Worm (Caenorhabditis elegans): Measurements from ENCODE around the gene C25F9.8.

DNA sequence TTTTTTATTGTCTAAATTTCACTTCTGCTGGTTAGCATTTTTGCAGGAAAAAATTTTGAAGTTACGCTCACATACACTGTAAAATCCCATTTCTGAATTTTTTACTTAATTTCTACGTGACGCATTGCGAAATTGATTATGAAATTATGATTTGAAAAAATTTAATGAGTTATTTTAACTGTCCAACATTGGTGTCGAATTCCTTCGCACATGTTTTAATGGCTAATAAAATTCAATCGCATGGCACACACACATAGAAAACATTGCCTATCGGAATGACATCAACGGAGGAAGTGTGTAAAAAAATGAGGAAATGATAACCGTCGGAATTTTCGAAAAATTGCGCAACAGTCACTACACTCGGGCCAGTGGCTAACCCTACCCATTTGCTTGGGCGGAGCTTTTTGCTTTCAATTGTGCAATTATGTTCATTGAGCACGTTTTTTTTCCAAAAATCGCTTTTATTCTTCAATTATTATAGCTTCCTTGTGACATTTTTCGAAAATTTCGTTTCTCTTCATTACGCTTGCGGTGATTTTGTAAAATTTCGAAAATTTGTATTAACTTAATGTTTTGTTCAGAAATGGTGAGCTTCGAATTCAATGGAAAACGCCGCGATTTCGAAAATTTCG, 39.1 kb downstream of the C25F9.8 start, which contains the start of gene C25F9.16:
- TF ChIP-seq Y53F4B.3 (GFP tag; IDR thresholded peaks at IDR 0.05) (no peak), bed-1 (GFP tag; IDR thresholded peaks at IDR 0.05) (no peak), ama-1 (optimal IDR thresholded peaks at IDR 0.05) (no peak), ama-1 (GFP tag; optimal IDR thresholded peaks at IDR 0.05) (no peak), B0019.2 (GFP tag; conservative IDR thresholded peaks at IDR 0.05) (no peak), nfya-1 (tag; optimal IDR thresholded peaks at IDR 0.05; ENCODE audit: borderline replicate concordance, insufficient read depth) (no peak), unc-130 (GFP tag; optimal IDR thresholded peaks at IDR 0.05) (no peak), ceh-100 (GFP tag; IDR thresholded peaks at IDR 0.05) (no peak), lir-1 (GFP tag; conservative IDR thresholded peaks at IDR 0.05) (no peak), egl-44 (GFP tag; IDR thresholded peaks at IDR 0.05) (no peak), tlf-1 (GFP tag; optimal IDR thresholded peaks at IDR 0.05) (no peak)
